Fruit fly (Drosophila melanogaster) whole organism, embryonic: ENCODE results near the gene Tfb4.

Source experiments
- Antp ChIP-seq: fragments of 200-800 bp; sonication (Bioruptor generic); optimal IDR thresholded peaks from 3 replicates; lab custom pipeline; 2016; ENCODE audit warnings: missing biosample characterization, missing genetic modification characterization
- CG10654 ChIP-seq: fragments of 200-800 bp; sonication (Bioruptor generic); optimal IDR thresholded peaks from 2 replicates; lab custom pipeline; 2016; ENCODE audit warnings: missing biosample characterization, missing genetic modification characterization
- CG11456 ChIP-seq: fragments of 200-800 bp; sonication (Bioruptor generic); IDR thresholded peaks from 3 replicates; pipeline ENCODE4 v1.3.6; 2022; ENCODE audit warnings: missing biosample characterization, missing genetic modification characterization
- CG11695 ChIP-seq: fragments of 200-800 bp; sonication (Bioruptor generic); IDR thresholded peaks from 3 replicates; pipeline ENCODE4 v1.3.6; 2022; ENCODE audit warnings: missing biosample characterization, missing genetic modification characterization
- CG11696 ChIP-seq: fragments of 200-800 bp; sonication (Bioruptor generic); IDR thresholded peaks from 2 replicates; pipeline ENCODE4 v1.3.6; 2022; ENCODE audit warnings: missing biosample characterization, missing genetic modification characterization
- CG11723 ChIP-seq: fragments of 200-800 bp; sonication (Bioruptor generic); optimal IDR thresholded peaks from 2 replicates; lab custom pipeline; 2017; ENCODE audit warnings: missing biosample characterization, mild to moderate bottlenecking, missing genetic modification characterization
- CG13287 ChIP-seq: fragments of 200-800 bp; sonication (Bioruptor generic); IDR thresholded peaks from 2 replicates; pipeline ENCODE4 v1.3.6; 2022; ENCODE audit warnings: missing biosample characterization, missing genetic modification characterization; ENCODE audit not compliant: partially characterized antibody
- CG13894 ChIP-seq: fragments of 200-800 bp; sonication (Bioruptor generic); optimal IDR thresholded peaks from 3 replicates; lab custom pipeline; 2018; ENCODE audit warnings: missing biosample characterization, mild to moderate bottlenecking, missing genetic modification characterization, moderate library complexity
- CG14965 ChIP-seq: fragments of 200-800 bp; sonication (Bioruptor generic); optimal IDR thresholded peaks from 2 replicates; lab custom pipeline; 2016; ENCODE audit warnings: missing biosample characterization, missing genetic modification characterization, borderline replicate concordance
- CG1603 ChIP-seq: fragments of 200-800 bp; sonication (Bioruptor generic); optimal IDR thresholded peaks from 2 replicates; lab custom pipeline; 2019; ENCODE audit warnings: missing biosample characterization, mild to moderate bottlenecking, missing genetic modification characterization, moderate library complexity
- CG17568 ChIP-seq: fragments of 200-800 bp; sonication (Bioruptor generic); optimal IDR thresholded peaks from 2 replicates; lab custom pipeline; 2018; ENCODE audit warnings: missing biosample characterization, mild to moderate bottlenecking, missing genetic modification characterization, moderate library complexity
- CG17829 ChIP-seq: fragments of 200-800 bp; optimal IDR thresholded peaks from 2 replicates; lab custom pipeline; 2019; ENCODE audit warnings: missing biosample characterization, mild to moderate bottlenecking, missing genetic modification characterization, moderate library complexity
- CG1792 ChIP-seq: fragments of 200-800 bp; sonication (Bioruptor generic); optimal IDR thresholded peaks from 2 replicates; lab custom pipeline; 2016; ENCODE audit warnings: missing biosample characterization, missing genetic modification characterization
- CG18599 ChIP-seq: fragments of 200-800 bp; sonication (Bioruptor generic); optimal IDR thresholded peaks from 3 replicates; lab custom pipeline; 2017; ENCODE audit warnings: missing biosample characterization, missing genetic modification characterization, mild to moderate bottlenecking, moderate library complexity, missing genetic modification reagents
- CG2712 ChIP-seq: fragments of 200-800 bp; optimal IDR thresholded peaks from 3 replicates; lab custom pipeline; 2019; ENCODE audit warnings: missing biosample characterization, mild to moderate bottlenecking, missing genetic modification characterization, moderate library complexity
- CG2889 ChIP-seq: fragments of 200-800 bp; sonication (Bioruptor generic); IDR thresholded peaks from 3 replicates; pipeline ENCODE4 v1.3.6; 2022; ENCODE audit warnings: missing biosample characterization, missing genetic modification characterization
- CG30403 ChIP-seq: fragments of 200-800 bp; sonication (Bioruptor generic); optimal IDR thresholded peaks from 3 replicates; lab custom pipeline; 2016; ENCODE audit warnings: missing biosample characterization, missing genetic modification characterization
- CG30431 ChIP-seq: fragments of 200-800 bp; sonication (Bioruptor generic); optimal IDR thresholded peaks from 2 replicates; lab custom pipeline; 2017; ENCODE audit warnings: missing biosample characterization, missing genetic modification characterization
- CG31441 ChIP-seq: fragments of 200-800 bp; sonication (Bioruptor generic); IDR thresholded peaks from 2 replicates; pipeline ENCODE4 v1.3.6; 2022; ENCODE audit warnings: missing biosample characterization, missing genetic modification characterization
- CG34376 ChIP-seq: fragments of 200-800 bp; sonication (Bioruptor generic); optimal IDR thresholded peaks from 2 replicates; lab custom pipeline; 2018; ENCODE audit warnings: missing biosample characterization, mild to moderate bottlenecking, missing genetic modification characterization
- CG4282 ChIP-seq: fragments of 200-800 bp; sonication (Bioruptor generic); optimal IDR thresholded peaks from 2 replicates; lab custom pipeline; 2016; ENCODE audit warnings: missing biosample characterization, missing genetic modification characterization
- CG4328 ChIP-seq: fragments of 200-800 bp; sonication (Bioruptor generic); optimal IDR thresholded peaks from 3 replicates; lab custom pipeline; 2017; ENCODE audit warnings: missing biosample characterization, missing genetic modification reagents, missing genetic modification characterization
- CG4707 ChIP-seq: fragments of 200-800 bp; sonication (Bioruptor generic); optimal IDR thresholded peaks from 2 replicates; lab custom pipeline; 2018; ENCODE audit warnings: missing biosample characterization, mild to moderate bottlenecking, missing genetic modification characterization, moderate library complexity
- CG7556 ChIP-seq: fragments of 200-800 bp; sonication (Bioruptor generic); optimal IDR thresholded peaks from 2 replicates; lab custom pipeline; 2017; ENCODE audit warnings: missing biosample characterization, mild to moderate bottlenecking, missing genetic modification characterization
- CG7745 ChIP-seq: fragments of 200-800 bp; sonication (Bioruptor generic); optimal IDR thresholded peaks from 2 replicates; lab custom pipeline; 2018; ENCODE audit warnings: missing biosample characterization, mild to moderate bottlenecking, missing genetic modification characterization, moderate library complexity
- CG8924 ChIP-seq: fragments of 200-800 bp; optimal IDR thresholded peaks from 3 replicates; lab custom pipeline; 2019; ENCODE audit warnings: missing biosample characterization, mild to moderate bottlenecking, missing genetic modification characterization, moderate library complexity
- CG9215 ChIP-seq: fragments of 200-800 bp; sonication (Bioruptor generic); IDR thresholded peaks from 2 replicates; pipeline ENCODE4 v1.3.6; 2022; ENCODE audit warnings: missing biosample characterization, missing genetic modification characterization
- CG9876 ChIP-seq: fragments of 200-800 bp; sonication (Bioruptor generic); optimal IDR thresholded peaks from 2 replicates; lab custom pipeline; 2016; ENCODE audit warnings: missing biosample characterization, missing genetic modification characterization
- Chrac-16 ChIP-seq: fragments of 200-800 bp; sonication (Bioruptor generic); optimal IDR thresholded peaks from 3 replicates; lab custom pipeline; 2016; ENCODE audit warnings: missing biosample characterization, missing genetic modification characterization
- Dip2 ChIP-seq: fragments of 200-800 bp; sonication (Bioruptor generic); IDR thresholded peaks from 2 replicates; pipeline ENCODE4 v1.3.6; 2022; ENCODE audit warnings: missing biosample characterization, missing genetic modification characterization
- Fer2 ChIP-seq: fragments of 200-800 bp; sonication (Bioruptor generic); optimal IDR thresholded peaks from 2 replicates; lab custom pipeline; 2018; ENCODE audit warnings: missing biosample characterization, mild to moderate bottlenecking, missing genetic modification characterization, moderate library complexity
- Hmx ChIP-seq: fragments of 200-800 bp; sonication (Bioruptor generic); optimal IDR thresholded peaks from 2 replicates; lab custom pipeline; 2016; ENCODE audit warnings: missing biosample characterization, missing genetic modification characterization
- Max ChIP-seq: fragments of 200-800 bp; sonication (Bioruptor generic); optimal IDR thresholded peaks from 2 replicates; lab custom pipeline; 2016; ENCODE audit warnings: missing biosample characterization, mild to moderate bottlenecking, missing genetic modification characterization
- Meics ChIP-seq: fragments of 200-800 bp; sonication (Bioruptor generic); optimal IDR thresholded peaks from 2 replicates; lab custom pipeline; 2017; ENCODE audit warnings: missing biosample characterization, mild to moderate bottlenecking, missing genetic modification characterization
- Rfx ChIP-seq: fragments of 200-800 bp; sonication (Bioruptor generic); IDR thresholded peaks from 2 replicates; pipeline ENCODE4 v1.3.6; 2022; ENCODE audit warnings: missing biosample characterization, missing genetic modification characterization
- Sox102F ChIP-seq: fragments of 200-800 bp; sonication (Bioruptor generic); optimal IDR thresholded peaks from 2 replicates; lab custom pipeline; 2018; ENCODE audit warnings: missing biosample characterization, mild to moderate bottlenecking, missing genetic modification characterization, moderate library complexity
- Sry-δ ChIP-seq: fragments of 200-800 bp; sonication (Bioruptor generic); optimal IDR thresholded peaks from 2 replicates; lab custom pipeline; 2016; ENCODE audit warnings: missing biosample characterization, missing genetic modification characterization
- Taf1 ChIP-seq: fragments of 200-800 bp; sonication (Bioruptor generic); IDR thresholded peaks from 2 replicates; pipeline ENCODE4 v1.3.6; 2022; ENCODE audit warnings: missing biosample characterization, missing genetic modification characterization
- Tbp ChIP-seq: fragments of >200 bp; optimal IDR thresholded peaks from 2 replicates; lab custom pipeline; 2018; ENCODE audit warnings: missing biosample characterization, missing genetic modification characterization
- abd-A ChIP-seq: fragments of 200-800 bp; sonication (Bioruptor generic); optimal IDR thresholded peaks from 3 replicates; lab custom pipeline; 2019; ENCODE audit warnings: missing biosample characterization, mild to moderate bottlenecking, missing genetic modification characterization, moderate library complexity
- cad ChIP-seq: fragments of >200 bp; optimal IDR thresholded peaks from 2 replicates; lab custom pipeline; 2017; ENCODE audit warnings: missing biosample characterization, missing genetic modification characterization
- dimm ChIP-seq: fragments of 200-800 bp; sonication (Bioruptor generic); IDR thresholded peaks from 2 replicates; pipeline ENCODE4 v1.3.6; 2022; ENCODE audit warnings: missing biosample characterization, missing genetic modification characterization
- eve ChIP-seq, 2 experiments: fragments of >200 bp; optimal IDR thresholded peaks; 2 replicates each; lab custom pipeline; 2017; ENCODE audit warnings: missing biosample characterization in 2 of 2, missing genetic modification characterization in 2 of 2
- grn ChIP-seq: fragments of 200-800 bp; sonication (Bioruptor generic); optimal IDR thresholded peaks from 3 replicates; lab custom pipeline; 2017; ENCODE audit warnings: missing biosample characterization, missing genetic modification characterization
- h ChIP-seq: fragments of >200 bp; optimal IDR thresholded peaks from 2 replicates; lab custom pipeline; 2017
- org-1 ChIP-seq: fragments of 200-800 bp; sonication (Bioruptor generic); optimal IDR thresholded peaks from 2 replicates; lab custom pipeline; 2017; ENCODE audit warnings: missing biosample characterization, missing genetic modification characterization
- pzg ChIP-seq: fragments of 200-800 bp; sonication (Bioruptor generic); optimal IDR thresholded peaks from 3 replicates; lab custom pipeline; 2018; ENCODE audit warnings: missing biosample characterization, mild to moderate bottlenecking, missing genetic modification characterization, moderate library complexity
- sima ChIP-seq: fragments of 200-800 bp; sonication (Bioruptor generic); optimal IDR thresholded peaks from 2 replicates; lab custom pipeline; 2016; ENCODE audit warnings: missing biosample characterization, missing genetic modification characterization
- slbo ChIP-seq: fragments of 200-800 bp; sonication (Bioruptor generic); IDR thresholded peaks from 2 replicates; pipeline ENCODE4 v1.3.6; 2022; ENCODE audit warnings: missing biosample characterization, missing genetic modification characterization
- trem ChIP-seq: fragments of 200-800 bp; optimal IDR thresholded peaks from 3 replicates; lab custom pipeline; 2019; ENCODE audit warnings: missing biosample characterization, mild to moderate bottlenecking, missing genetic modification characterization, moderate library complexity
- vfl ChIP-seq: fragments of 200-800 bp; sonication (Bioruptor generic); optimal IDR thresholded peaks from 2 replicates; lab custom pipeline; 2016; ENCODE audit warnings: missing biosample characterization, missing genetic modification characterization

Tfb4 gene

DNA sequence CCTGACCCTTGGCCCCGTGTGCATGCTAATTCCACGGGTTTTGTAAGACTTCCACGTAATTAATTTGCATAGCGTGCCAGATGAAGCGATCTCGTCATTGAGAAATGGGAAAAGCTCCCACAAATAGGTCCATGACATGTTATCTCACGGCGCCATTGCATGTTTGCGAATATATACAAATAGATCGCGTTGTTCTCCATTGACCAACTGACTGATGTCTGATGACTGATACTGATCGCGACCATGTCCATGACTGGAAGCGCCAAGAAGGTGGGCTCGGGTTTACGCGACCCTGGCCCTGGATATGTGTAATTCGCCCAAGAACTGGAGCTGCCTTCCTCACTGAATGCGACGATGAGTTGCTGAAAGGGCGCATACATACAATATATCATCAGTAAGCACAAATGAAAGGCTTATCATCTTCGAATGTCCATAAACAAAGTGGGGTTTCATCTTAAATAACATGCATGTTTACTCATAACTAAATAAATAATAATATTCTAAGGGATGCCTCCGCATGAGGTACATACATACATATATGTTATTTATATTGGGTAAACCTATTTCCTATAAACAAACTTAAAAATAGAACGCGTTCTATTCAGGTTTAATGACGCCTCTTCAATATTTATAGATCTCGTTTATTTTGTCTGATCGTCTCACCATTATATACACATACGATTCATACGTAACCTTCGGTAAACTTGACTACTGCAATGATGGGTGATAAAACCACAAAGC is 27.2 kb downstream of the Tfb4 start (continued):
- TF ChIP-seq CG1792 (no peak), trem (tag; lab: Kevin White, UChicago) (peak; percentile 43), org-1 (peak; percentile 55), CG7745 (tag; lab: Kevin White, UChicago) (peak; percentile 74), Meics (GFP tag; lab: Kevin White, UChicago) (no peak), CG11456 (GFP tag; lab: Robert Waterston, UW) (no peak), cad (GFP tag; lab: Kevin White, UChicago) (no peak), CG17568 (peak; percentile 56), CG8924 (tag; lab: Kevin White, UChicago) (peak; percentile 48), CG11695 (no peak), Chrac-16 (no peak), Sry-δ (no peak), CG34376 (GFP tag; lab: Kevin White, UChicago) (no peak), vfl (GFP tag; lab: Kevin White, UChicago) (no peak), Antp (GFP tag; lab: Kevin White, UChicago) (no peak), Sox102F (peak; percentile 70), CG9215 (no peak), CG18599 (GFP tag; lab: Kevin White, UChicago) (no peak), CG30403 (GFP tag; lab: Kevin White, UChicago) (no peak), dimm (GFP tag; lab: Robert Waterston, UW) (no peak), Taf1 (GFP tag; lab: Robert Waterston, UW) (no peak), CG11696 (GFP tag; lab: Robert Waterston, UW) (no peak), slbo (no peak), CG1603 (tag; lab: Kevin White, UChicago) (peak; percentile 50), Dip2 (no peak), CG7556 (GFP tag; lab: Kevin White, UChicago) (peak; percentile 34), eve (GFP tag; optimal IDR thresholded peaks at IDR 0.05; lab: Kevin White, UChicago) (no peak), Max (GFP tag; lab: Kevin White, UChicago) (peak; percentile 47), pzg (GFP tag; lab: Kevin White, UChicago) (no peak), Rfx (no peak), CG11723 (GFP tag; lab: Kevin White, UChicago) (peak; percentile 28), CG4707 (GFP tag; lab: Kevin White, UChicago) (peak; percentile 55), CG9876 (GFP tag; lab: Kevin White, UChicago) (no peak), CG30431 (GFP tag; lab: Kevin White, UChicago) (no peak), CG31441 (GFP tag; lab: Robert Waterston, UW) (peak; percentile 55; the same call in 1 of the 2 replicates), CG4282 (GFP tag; lab: Kevin White, UChicago) (no peak), Hmx (GFP tag; lab: Kevin White, UChicago) (no peak), h (lab: Kevin White, UChicago) (no peak), CG17829 (peak; percentile 14), CG4328 (no peak), Fer2 (tag; lab: Kevin White, UChicago) (no peak), abd-A (tag; lab: Kevin White, UChicago) (peak; percentile 22), CG2889 (no peak), CG10654 (GFP tag; lab: Kevin White, UChicago) (peak; percentile 3), CG13287 (GFP tag; lab: Robert Waterston, UW) (no peak), sima (no peak), CG2712 (peak; percentile 56), CG13894 (tag; lab: Kevin White, UChicago) (peak; percentile 34), Tbp (GFP tag; lab: Kevin White, UChicago) (no peak), grn (GFP tag; lab: Kevin White, UChicago) (peak; percentile 51), CG14965 (no peak)
